Worm (Caenorhabditis elegans): ENCODE measurements around the gene ttr-23.

ttr-23 gene

ce11 chrV:10539114-10539513 is 50.5 kb downstream of the ttr-23 start, which contains the start of gene F25D1.8:
Gene F25D1.8 (plus strand): TSS chrV:10539414.
- TF ChIP-seq unc-120 (tag; optimal IDR thresholded peaks at IDR 0.05; ENCODE audit: poor library complexity, severe bottlenecking): no peak
- no peak for TF ChIP-seq ces-1 (GFP tag; optimal IDR thresholded peaks at IDR 0.05)
- no peak for TF ChIP-seq hlh-1 (tag; optimal IDR thresholded peaks at IDR 0.05)
- TF ChIP-seq unc-39 (tag; optimal IDR thresholded peaks at IDR 0.05): no peak
- no peak for TF ChIP-seq elt-3 (tag; optimal IDR thresholded peaks at IDR 0.05)
- TF ChIP-seq nhr-237 (tag; optimal IDR thresholded peaks at IDR 0.05): no peak
- no peak for TF ChIP-seq tbx-8 (GFP tag; optimal IDR thresholded peaks at IDR 0.05)
- no peak for TF ChIP-seq drap-1 (GFP tag; optimal IDR thresholded peaks at IDR 0.05)
- TF ChIP-seq mls-2 (tag; optimal IDR thresholded peaks at IDR 0.05): no peak
- TF ChIP-seq sptf-1 (tag; optimal IDR thresholded peaks at IDR 0.05): no peak
- TF ChIP-seq elt-1 (tag; optimal IDR thresholded peaks at IDR 0.05; ENCODE audit: borderline replicate concordance, insufficient read depth): no peak
- no peak for TF ChIP-seq lsy-2 (tag; optimal IDR thresholded peaks at IDR 0.05)
- TF ChIP-seq lin-32 (GFP tag; optimal IDR thresholded peaks at IDR 0.05): no peak
- TF ChIP-seq snpc-4 (tag; optimal IDR thresholded peaks at IDR 0.05): no peak
- TF ChIP-seq ceh-83 (GFP tag; optimal IDR thresholded peaks at IDR 0.05): no peak
- TF ChIP-seq nhr-2 (tag; optimal IDR thresholded peaks at IDR 0.05): no peak
- no peak for TF ChIP-seq nhr-12 (tag; optimal IDR thresholded peaks at IDR 0.05)
- TF ChIP-seq bed-3 (GFP tag; optimal IDR thresholded peaks at IDR 0.05): no peak

Measured in whole organism, mixed stage, embryonic.